Worm (Caenorhabditis elegans) whole organism, L4/young adult: ENCODE data around the gene C03H5.7.

Experiments used
- W03F9.2 ChIP-seq: fragments of 150-350 bp; optimal IDR thresholded peaks from 2 replicates; lab custom pipeline; 2014; ENCODE audit warnings: missing biosample characterization, missing genetic modification characterization
- dao-5 ChIP-seq: sonication (generic microtip); optimal IDR thresholded peaks from 2 replicates; lab custom pipeline; 2016; ENCODE audit warnings: missing genotype, missing genetic modification characterization, moderate library complexity, missing compliant biosample characterization
- him-1 ChIP-seq: sonication (generic microtip); optimal IDR thresholded peaks from 2 replicates; lab custom pipeline; 2016; ENCODE audit warnings: missing genotype, missing genetic modification reagents, missing genetic modification characterization, missing compliant biosample characterization

DNA sequence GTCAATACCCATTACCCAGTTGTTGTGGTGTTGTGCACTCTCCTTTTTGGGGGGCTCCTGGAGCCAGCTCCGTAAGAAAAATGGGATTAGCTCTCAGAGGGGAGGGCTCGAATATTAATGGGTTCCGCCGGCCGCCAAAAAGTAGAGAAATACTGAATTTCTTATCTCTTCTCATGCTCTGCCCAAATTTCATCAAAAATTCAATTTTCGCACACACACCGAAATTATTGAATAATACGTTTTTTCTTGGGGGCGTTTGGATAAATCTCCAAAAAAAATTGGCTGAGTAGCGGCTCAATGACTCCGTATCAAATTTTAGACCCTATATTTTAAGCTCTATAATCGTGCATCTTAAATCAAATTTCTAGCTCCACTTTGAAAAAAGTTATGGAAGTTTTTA lies 20.1 kb downstream of the C03H5.7 start:
- TF ChIP-seq W03F9.2: no peak
- no peak for TF ChIP-seq dao-5 (tag; lab: Kevin White, UChicago)
- TF ChIP-seq him-1 (tag; lab: Kevin White, UChicago): no peak
